Worm (Caenorhabditis elegans) whole organism, L2 larva: ENCODE measurements around the gene C47E12.10.
A peak's percentile ranks its signal among the peaks of the same experiment; 100 is the strongest.

Source experiments
- C34F6.9 ChIP-seq: fragments of 150-350 bp; optimal IDR thresholded peaks from 2 replicates; lab custom pipeline; 2014; ENCODE audit warnings: missing biosample characterization, missing genetic modification characterization
- F13H6.1 ChIP-seq: sonication (generic microtip); optimal IDR thresholded peaks from 2 replicates; lab custom pipeline; 2016; ENCODE audit warnings: missing genetic modification characterization, missing compliant biosample characterization
- Y55F3AM.14 ChIP-seq: fragments of 200-800 bp; sonication (Bioruptor generic); optimal IDR thresholded peaks from 2 replicates; lab custom pipeline; 2018; ENCODE audit warnings: mild to moderate bottlenecking, missing genetic modification characterization, missing compliant biosample characterization
- ZK546.5 ChIP-seq: sonication (generic microtip); optimal IDR thresholded peaks from 2 replicates; lab custom pipeline; 2017; ENCODE audit warnings: missing biosample characterization, missing genetic modification characterization
- alr-1 ChIP-seq: fragments of 150-350 bp; optimal IDR thresholded peaks from 2 replicates; lab custom pipeline; 2014; ENCODE audit warnings: missing biosample characterization, missing genetic modification characterization
- blmp-1 ChIP-seq: sonication (generic microtip); optimal IDR thresholded peaks from 2 replicates; lab custom pipeline; 2017; ENCODE audit warnings: missing genetic modification characterization, mild to moderate bottlenecking, missing compliant biosample characterization, antibody characterized with exemption, moderate library complexity; ENCODE audit not compliant: insufficient read depth
- ceh-16 ChIP-seq: fragments of 150-350 bp; optimal IDR thresholded peaks from 2 replicates; lab custom pipeline; 2014; ENCODE audit warnings: missing biosample characterization, missing genetic modification characterization
- ceh-82 ChIP-seq: fragments of 150-350 bp; optimal IDR thresholded peaks from 2 replicates; lab custom pipeline; 2014; ENCODE audit warnings: missing biosample characterization, missing genetic modification characterization
- crh-2 ChIP-seq: sonication (generic microtip); optimal IDR thresholded peaks from 2 replicates; lab custom pipeline; 2017; ENCODE audit warnings: missing biosample characterization, missing genetic modification characterization
- dmd-4 ChIP-seq: sonication (generic microtip); optimal IDR thresholded peaks from 2 replicates; lab custom pipeline; 2017; ENCODE audit warnings: missing biosample characterization, missing genetic modification characterization
- egl-27 ChIP-seq: sonication (generic microtip); optimal IDR thresholded peaks from 3 replicates; lab custom pipeline; 2017; ENCODE audit warnings: missing biosample characterization, missing genetic modification reagents, missing genetic modification characterization
- elt-1 ChIP-seq: fragments of 150-350 bp; optimal IDR thresholded peaks from 2 replicates; lab custom pipeline; 2014; ENCODE audit warnings: missing biosample characterization, missing genetic modification characterization
- elt-3 ChIP-seq: sonication (generic microtip); optimal IDR thresholded peaks from 2 replicates; lab custom pipeline; 2017; ENCODE audit warnings: missing biosample characterization, missing genetic modification characterization
- fos-1 ChIP-seq: fragments of 150-350 bp; optimal IDR thresholded peaks from 2 replicates; lab custom pipeline; 2014; ENCODE audit warnings: missing biosample characterization, missing genetic modification characterization
- gmeb-1 ChIP-seq: fragments of 150-350 bp; optimal IDR thresholded peaks from 2 replicates; lab custom pipeline; 2014; ENCODE audit warnings: missing biosample characterization, missing genetic modification characterization
- lin-13 ChIP-seq: fragments of 150-350 bp; optimal IDR thresholded peaks from 2 replicates; lab custom pipeline; 2014; ENCODE audit warnings: missing biosample characterization, missing genetic modification reagents, missing genetic modification characterization
- lin-39 ChIP-seq: fragments of 150-350 bp; optimal IDR thresholded peaks from 2 replicates; lab custom pipeline; 2014; ENCODE audit warnings: missing biosample characterization, missing genetic modification reagents, missing genetic modification characterization
- lsy-2 ChIP-seq, 2 experiments: fragments of 150-350 bp in 1 of 2; sonication (generic microtip) in 1 of 2; optimal IDR thresholded peaks; 2 replicates each; lab custom pipeline; 2014 to 2017; ENCODE audit warnings: missing biosample characterization in 2 of 2, missing genetic modification characterization in 2 of 2
- mdl-1 ChIP-seq, 2 experiments: fragments of 150-350 bp in 1 of 2; sonication (generic microtip) in 1 of 2; optimal IDR thresholded peaks; 2 replicates each; lab custom pipeline; 2017; ENCODE audit warnings: missing biosample characterization in 2 of 2, missing genetic modification characterization in 2 of 2
- nhr-10 ChIP-seq: sonication (generic microtip); optimal IDR thresholded peaks from 2 replicates; lab custom pipeline; 2017; ENCODE audit warnings: missing biosample characterization, missing genetic modification characterization
- nhr-11 ChIP-seq: fragments of 150-350 bp; optimal IDR thresholded peaks from 2 replicates; lab custom pipeline; 2014; ENCODE audit warnings: missing biosample characterization, missing genetic modification characterization
- nhr-12 ChIP-seq: fragments of 150-350 bp; optimal IDR thresholded peaks from 2 replicates; lab custom pipeline; 2014; ENCODE audit warnings: missing biosample characterization, missing genetic modification characterization
- nhr-129 ChIP-seq: fragments of 150-350 bp; optimal IDR thresholded peaks from 2 replicates; lab custom pipeline; 2014; ENCODE audit warnings: missing biosample characterization, missing genetic modification characterization
- nhr-21 ChIP-seq: fragments of 150-350 bp; optimal IDR thresholded peaks from 2 replicates; lab custom pipeline; 2014; ENCODE audit warnings: missing biosample characterization, missing genetic modification characterization
- nhr-23 ChIP-seq: fragments of 150-350 bp; optimal IDR thresholded peaks from 2 replicates; lab custom pipeline; 2014; ENCODE audit warnings: missing biosample characterization, missing genetic modification reagents, missing genetic modification characterization
- nhr-237 ChIP-seq: fragments of 150-350 bp; optimal IDR thresholded peaks from 2 replicates; lab custom pipeline; 2014; ENCODE audit warnings: missing biosample characterization, missing genetic modification characterization
- nhr-6 ChIP-seq: fragments of 150-350 bp; optimal IDR thresholded peaks from 2 replicates; lab custom pipeline; 2014; ENCODE audit warnings: missing biosample characterization, missing genetic modification characterization
- nhr-77 ChIP-seq: fragments of 150-350 bp; optimal IDR thresholded peaks from 2 replicates; lab custom pipeline; 2014; ENCODE audit warnings: missing biosample characterization, missing genetic modification characterization
- peb-1 ChIP-seq: fragments of 150-350 bp; optimal IDR thresholded peaks from 2 replicates; lab custom pipeline; 2014; ENCODE audit warnings: missing biosample characterization, missing genetic modification characterization
- sem-4 ChIP-seq: fragments of 150-350 bp; optimal IDR thresholded peaks from 2 replicates; lab custom pipeline; 2014; ENCODE audit warnings: missing biosample characterization, missing genetic modification reagents, missing genetic modification characterization
- skn-1 ChIP-seq: sonication (generic microtip); optimal IDR thresholded peaks from 2 replicates; lab custom pipeline; 2017; ENCODE audit warnings: missing biosample characterization, missing genetic modification characterization
- sma-3 ChIP-seq: sonication (generic microtip); optimal IDR thresholded peaks from 2 replicates; lab custom pipeline; 2016; ENCODE audit warnings: missing genetic modification reagents, missing genetic modification characterization, missing compliant biosample characterization
- sma-9 ChIP-seq, 2 experiments: fragments of 150-350 bp in 1 of 2; sonication (generic microtip) in 1 of 2; optimal IDR thresholded peaks; 2 replicates each; lab custom pipeline; 2014 to 2016; ENCODE audit warnings: missing genetic modification characterization in 2 of 2, mild to moderate bottlenecking in 1 of 2, missing biosample characterization in 1 of 2, missing compliant biosample characterization in 1 of 2, missing genetic modification reagents in 1 of 2, moderate library complexity in 1 of 2
- unc-39 ChIP-seq: fragments of 150-350 bp; optimal IDR thresholded peaks from 2 replicates; lab custom pipeline; 2014; ENCODE audit warnings: missing biosample characterization, missing genetic modification characterization
- unc-62 ChIP-seq: fragments of 150-350 bp; optimal IDR thresholded peaks from 2 replicates; lab custom pipeline; 2014; ENCODE audit warnings: missing biosample characterization, missing genetic modification reagents, missing genetic modification characterization
- ztf-1 ChIP-seq: fragments of 200-800 bp; sonication (Bioruptor generic); conservative IDR thresholded peaks from 2 replicates; pipeline ENCODE4 v1.3.6; 2022; ENCODE audit warnings: missing genetic modification characterization, missing compliant biosample characterization

The C47E12.10 gene

ce11 chrIV:9932055-9932454, 40.5 kb upstream of the C47E12.10 start, which contains the start of the genes trmt-10A and F25H8.2 (continued):
- no peak for TF ChIP-seq nhr-12

- TF ChIP-seq lin-13 (GFP tag; lab: Kevin White, UChicago) (no peak), ceh-82 (no peak), ZK546.5 (tag; lab: Kevin White, UChicago) (no peak), nhr-77 (tag; lab: Kevin White, UChicago) (no peak), dmd-4 (tag; lab: Kevin White, UChicago) (no peak), sma-9 (GFP tag; optimal IDR thresholded peaks at IDR 0.05; lab: Kevin White, UChicago) (no peak), sma-9 (tag; optimal IDR thresholded peaks at IDR 0.05; lab: Kevin White, UChicago) (no peak), nhr-10 (tag; lab: Kevin White, UChicago) (no peak), nhr-23 (tag; lab: Kevin White, UChicago) (no peak), unc-62 (GFP tag; lab: Kevin White, UChicago) (no peak), peb-1 (no peak), nhr-11 (tag; lab: Kevin White, UChicago) (no peak), blmp-1 (no peak), lin-39 (tag; lab: Kevin White, UChicago) (no peak), ztf-1 (no peak)
These were observed 39.0 kb upstream of the C47E12.10 start, which contains the start of gene spe-29 for ce11 chrIV:9933580-9933979. TSS of gene spe-29 (plus strand) at chrIV:9933880.

- TF ChIP-seq crh-2 (tag; lab: Kevin White, UChicago), result no peak
- TF ChIP-seq Y55F3AM.14 (GFP tag; lab: Kevin White, UChicago), result no peak
- TF ChIP-seq elt-1, result no peak
- TF ChIP-seq F13H6.1 (tag; lab: Kevin White, UChicago), result no peak
- TF ChIP-seq C34F6.9 (tag; lab: Kevin White, UChicago), result no peak
- no peak for TF ChIP-seq nhr-237 (tag; lab: Kevin White, UChicago)
- no peak for TF ChIP-seq lsy-2 (tag; optimal IDR thresholded peaks at IDR 0.05; lab: Kevin White, UChicago)
- TF ChIP-seq egl-27, result no peak
- no peak for TF ChIP-seq ceh-16
- TF ChIP-seq nhr-10 (tag; lab: Kevin White, UChicago), result no peak
- TF ChIP-seq nhr-12, result no peak
- TF ChIP-seq ztf-1, result no peak
- no peak for TF ChIP-seq nhr-21
- TF ChIP-seq alr-1 (tag; lab: Kevin White, UChicago), result no peak
- no peak for TF ChIP-seq ceh-82
- no peak for TF ChIP-seq nhr-6 (tag; lab: Kevin White, UChicago)
- TF ChIP-seq nhr-11 (tag; lab: Kevin White, UChicago), result no peak
- no peak for TF ChIP-seq sem-4 (tag; lab: Kevin White, UChicago)
These were observed 29.4 kb upstream of the C47E12.10 start for ce11 chrIV:9943214-9943613.

ce11 chrIV:9944279-9944678, 28.3 kb upstream of the C47E12.10 start:
- TF ChIP-seq fos-1 (tag; lab: Kevin White, UChicago), result no peak
- peak; percentile 15 for TF ChIP-seq nhr-129 (tag; lab: Kevin White, UChicago)
- TF ChIP-seq unc-39 (tag; lab: Kevin White, UChicago), result no peak
- no peak for TF ChIP-seq nhr-237 (tag; lab: Kevin White, UChicago)
- no peak for TF ChIP-seq skn-1 (tag; lab: Kevin White, UChicago)

ce11 chrIV:9948035-9948434, 24.6 kb upstream of the C47E12.10 start:
- TF ChIP-seq nhr-129 (tag; lab: Kevin White, UChicago), result peak; percentile 55
- TF ChIP-seq sma-3 (GFP tag; lab: Kevin White, UChicago), result no peak
- TF ChIP-seq F13H6.1 (tag; lab: Kevin White, UChicago), result peak; percentile 28
- TF ChIP-seq sma-9 (GFP tag; optimal IDR thresholded peaks at IDR 0.05; lab: Kevin White, UChicago), result peak; percentile 45
- TF ChIP-seq sma-9 (tag; optimal IDR thresholded peaks at IDR 0.05; lab: Kevin White, UChicago), result no peak
- TF ChIP-seq, all 48 proteins: peak for 3

- TF ChIP-seq lsy-2 (tag; optimal IDR thresholded peaks at IDR 0.05; lab: Kevin White, UChicago) (no peak), gmeb-1 (tag; lab: Kevin White, UChicago) (no peak), elt-3 (tag; lab: Kevin White, UChicago) (no peak), elt-1 (no peak), nhr-6 (tag; lab: Kevin White, UChicago) (no peak), mdl-1 (tag; optimal IDR thresholded peaks at IDR 0.05; lab: Kevin White, UChicago) (no peak), ZK546.5 (tag; lab: Kevin White, UChicago) (no peak), F13H6.1 (tag; lab: Kevin White, UChicago) (no peak)
These were observed 19.3 kb upstream of the C47E12.10 start, which contains the start of gene gon-1 for ce11 chrIV:9953333-9953732. TSS of gene gon-1 (minus strand) at chrIV:9953433.
